Worm (Caenorhabditis elegans) whole organism, L4 larva: Measurements from ENCODE around the gene srw-22.

Experiments used
- ZK546.5 ChIP-seq, 2 experiments: sonication (generic microtip); optimal IDR thresholded peaks; 2 replicates each; lab custom pipeline; 2017; ENCODE audit warnings: missing biosample characterization in 2 of 2, missing genetic modification characterization in 2 of 2
- ama-1 ChIP-seq: fragments of 150-350 bp; optimal IDR thresholded peaks from 2 replicates; lab custom pipeline; 2014; ENCODE audit warnings: inconsistent platforms, mixed read lengths
- ces-1 ChIP-seq: fragments of 150-350 bp; sonication (generic microtip); optimal IDR thresholded peaks from 4 replicates; lab custom pipeline; 2014; ENCODE audit warnings: missing biosample characterization, missing genetic modification reagents, missing genetic modification characterization
- daf-12 ChIP-seq: fragments of 150-350 bp; optimal IDR thresholded peaks from 2 replicates; lab custom pipeline; 2014; ENCODE audit warnings: missing biosample characterization, missing genetic modification reagents, missing genetic modification characterization
- fkh-10 ChIP-seq: fragments of 150-350 bp; optimal IDR thresholded peaks from 2 replicates; lab custom pipeline; 2014; ENCODE audit warnings: missing biosample characterization, missing genetic modification reagents, missing genetic modification characterization
- nhr-237 ChIP-seq: sonication (generic microtip); optimal IDR thresholded peaks from 2 replicates; lab custom pipeline; 2017; ENCODE audit warnings: missing biosample characterization, missing genetic modification characterization
- nhr-42 ChIP-seq: fragments of 200-800 bp; sonication (Bioruptor generic); IDR thresholded peaks from 2 replicates; pipeline ENCODE4 v1.3.6; 2022; ENCODE audit warnings: missing genetic modification characterization, missing compliant biosample characterization
- tra-1 ChIP-seq: fragments of 200-800 bp; sonication (Bioruptor generic); IDR thresholded peaks from 2 replicates; pipeline ENCODE4 v1.3.6; 2022; ENCODE audit warnings: missing genetic modification reagents, missing genetic modification characterization, missing compliant biosample characterization
- unc-130 ChIP-seq: sonication (generic microtip); optimal IDR thresholded peaks from 2 replicates; lab custom pipeline; 2016; ENCODE audit warnings: missing genetic modification reagents, missing genetic modification characterization, missing compliant biosample characterization
- unc-62 ChIP-seq, 3 experiments: fragments of 150-350 bp in 1 of 3; sonication (generic microtip); optimal IDR thresholded peaks in 2 of 3; peaks in 1 of 3; 1 replicate in 1 of 3; 2 replicates in 2 of 3; lab custom pipeline; 2014 to 2017; ENCODE audit warnings: missing biosample characterization in 3 of 3, missing genetic modification characterization in 3 of 3, missing genetic modification reagents in 3 of 3, missing genotype in 1 of 3
- ztf-7 ChIP-seq: fragments of 150-350 bp; optimal IDR thresholded peaks from 2 replicates; lab custom pipeline; 2014; ENCODE audit warnings: missing biosample characterization, missing genetic modification characterization

ce11 chrV:15272263-15272662 lies 3.9 kb downstream of the srw-22 start, which contains the start of gene T10H4.4:
- no peak for TF ChIP-seq nhr-42
- TF ChIP-seq unc-130 = no peak
- no peak for TF ChIP-seq unc-62 (GFP tag; optimal IDR thresholded peaks at IDR 0.05 in 1 of 2; lab: Kevin White, UChicago)
- TF ChIP-seq unc-62 (tag; optimal IDR thresholded peaks at IDR 0.05; lab: Kevin White, UChicago) = no peak
- no peak for TF ChIP-seq daf-12
- TF ChIP-seq nhr-237 (tag; lab: Kevin White, UChicago) = no peak
- no peak for TF ChIP-seq ama-1
- TF ChIP-seq ztf-7 (tag; lab: Kevin White, UChicago) = no peak
- no peak for TF ChIP-seq tra-1 (GFP tag; lab: Robert Waterston, UW)
- no peak for TF ChIP-seq ces-1
- no peak for TF ChIP-seq ZK546.5 (tag; optimal IDR thresholded peaks at IDR 0.05; lab: Kevin White, UChicago)
- TF ChIP-seq fkh-10 (GFP tag; lab: Kevin White, UChicago) = no peak
